Fruit fly (Drosophila melanogaster): ENCODE data around the gene bmm.

The bmm gene

dm6 chr3L:14759984-14760626 lies 26.1 kb downstream of the bmm start:
- TF ChIP-seq insv (optimal IDR thresholded peaks at IDR 0.05) (no peak), h (optimal IDR thresholded peaks at IDR 0.05) (no peak), ttk (optimal IDR thresholded peaks at IDR 0.05) (no peak)

- TF ChIP-seq psq (optimal IDR thresholded peaks at IDR 0.05) (no peak), ttk (optimal IDR thresholded peaks at IDR 0.05) (no peak), Myc (optimal IDR thresholded peaks at IDR 0.05) (no peak), insv (optimal IDR thresholded peaks at IDR 0.05) (no peak), Sin3A (optimal IDR thresholded peaks at IDR 0.05) (no peak), h (optimal IDR thresholded peaks at IDR 0.05) (no peak)
Observed at dm6 chr3L:14759097-14759795, 27.0 kb downstream of the bmm start.

dm6 chr3L:14758730-14759096 lies 27.5 kb downstream of the bmm start:
- no peak for TF ChIP-seq Myc (optimal IDR thresholded peaks at IDR 0.05)
- no peak for TF ChIP-seq insv (optimal IDR thresholded peaks at IDR 0.05)
- TF ChIP-seq ttk (optimal IDR thresholded peaks at IDR 0.05), result no peak
- TF ChIP-seq Sin3A (optimal IDR thresholded peaks at IDR 0.05), result no peak
- TF ChIP-seq h (optimal IDR thresholded peaks at IDR 0.05), result no peak
- TF ChIP-seq psq (optimal IDR thresholded peaks at IDR 0.05), result no peak

dm6 chr3L:14757464-14758384 lies 28.5 kb downstream of the bmm start, which contains the start of gene CG42507:
Gene CG42507, minus strand, starts transcription at chr3L:14757962.
- TF ChIP-seq psq (optimal IDR thresholded peaks at IDR 0.05) (no peak), ttk (optimal IDR thresholded peaks at IDR 0.05) (no peak), Sin3A (optimal IDR thresholded peaks at IDR 0.05) (no peak), h (optimal IDR thresholded peaks at IDR 0.05) (no peak), Myc (optimal IDR thresholded peaks at IDR 0.05) (no peak), insv (optimal IDR thresholded peaks at IDR 0.05) (no peak)

- TF ChIP-seq Sin3A (optimal IDR thresholded peaks at IDR 0.05) (no peak), psq (optimal IDR thresholded peaks at IDR 0.05) (no peak), h (optimal IDR thresholded peaks at IDR 0.05) (no peak), ttk (optimal IDR thresholded peaks at IDR 0.05) (no peak), Myc (optimal IDR thresholded peaks at IDR 0.05) (no peak), insv (optimal IDR thresholded peaks at IDR 0.05) (no peak)
Observed at dm6 chr3L:14756724-14757463, 29.3 kb downstream of the bmm start.

- TF ChIP-seq Myc (optimal IDR thresholded peaks at IDR 0.05) (no peak), Sin3A (optimal IDR thresholded peaks at IDR 0.05) (no peak), psq (optimal IDR thresholded peaks at IDR 0.05) (no peak), h (optimal IDR thresholded peaks at IDR 0.05) (no peak), insv (optimal IDR thresholded peaks at IDR 0.05) (no peak)
Observed at dm6 chr3L:14755951-14756723, 30.1 kb downstream of the bmm start.

- TF ChIP-seq psq (optimal IDR thresholded peaks at IDR 0.05) (no peak), insv (optimal IDR thresholded peaks at IDR 0.05) (no peak), ttk (optimal IDR thresholded peaks at IDR 0.05) (no peak), h (optimal IDR thresholded peaks at IDR 0.05) (no peak), Myc (optimal IDR thresholded peaks at IDR 0.05) (no peak), Sin3A (optimal IDR thresholded peaks at IDR 0.05) (no peak)
Observed at dm6 chr3L:14755046-14755643, 31.1 kb downstream of the bmm start.

dm6 chr3L:14752816-14753215 lies 33.4 kb downstream of the bmm start:
- TF ChIP-seq Myc (optimal IDR thresholded peaks at IDR 0.05), result no peak

- TF ChIP-seq insv (optimal IDR thresholded peaks at IDR 0.05), result no peak
- TF ChIP-seq ttk (optimal IDR thresholded peaks at IDR 0.05), result no peak
- no peak for TF ChIP-seq h (optimal IDR thresholded peaks at IDR 0.05)
- no peak for TF ChIP-seq psq (optimal IDR thresholded peaks at IDR 0.05)
- TF ChIP-seq Sin3A (optimal IDR thresholded peaks at IDR 0.05), result no peak
- no peak for TF ChIP-seq Myc (optimal IDR thresholded peaks at IDR 0.05)
Observed at dm6 chr3L:14751056-14751671, 35.0 kb downstream of the bmm start.

- TF ChIP-seq h (optimal IDR thresholded peaks at IDR 0.05), result no peak
- no peak for TF ChIP-seq Sin3A (optimal IDR thresholded peaks at IDR 0.05)
- no peak for TF ChIP-seq insv (optimal IDR thresholded peaks at IDR 0.05)
- no peak for TF ChIP-seq ttk (optimal IDR thresholded peaks at IDR 0.05)
- no peak for TF ChIP-seq Myc (optimal IDR thresholded peaks at IDR 0.05)
- TF ChIP-seq psq (optimal IDR thresholded peaks at IDR 0.05), result no peak
Observed at dm6 chr3L:14743106-14743692, 43.0 kb downstream of the bmm start.
